Fruit fly (Drosophila melanogaster) whole organism, prepupa: ENCODE results near the gene Sps2.

Source experiments
- CG11762 ChIP-seq: fragments of 200-800 bp; sonication (Bioruptor generic); optimal IDR thresholded peaks from 3 replicates; lab custom pipeline; 2016; ENCODE audit warnings: missing biosample characterization, missing genetic modification characterization; ENCODE audit not compliant: insufficient read depth
- CG8119 ChIP-seq: fragments of 200-800 bp; sonication (Bioruptor generic); IDR thresholded peaks from 3 replicates; pipeline ENCODE4 v1.3.6; 2022; ENCODE audit warnings: missing biosample characterization, missing genetic modification characterization
- Hr39 ChIP-seq: fragments of 200-800 bp; sonication (Bioruptor generic); optimal IDR thresholded peaks from 2 replicates; lab custom pipeline; 2016; ENCODE audit warnings: missing biosample characterization, missing genetic modification characterization
- Lpt ChIP-seq: fragments of 200-800 bp; sonication (Bioruptor generic); optimal IDR thresholded peaks from 3 replicates; lab custom pipeline; 2016; ENCODE audit warnings: missing biosample characterization, missing genetic modification characterization
- salr ChIP-seq, 2 experiments: fragments of 200-800 bp; sonication (Bioruptor generic); optimal IDR thresholded peaks; 3 replicates each; lab custom pipeline; 2016 to 2018; ENCODE audit warnings: missing biosample characterization in 2 of 2, missing genetic modification characterization in 2 of 2, mild to moderate bottlenecking in 1 of 2

- TF ChIP-seq CG11762 (no peak), Hr39 (GFP tag; lab: Kevin White, UChicago) (no peak), CG8119 (GFP tag; lab: Robert Waterston, UW) (no peak), Lpt (GFP tag; lab: Kevin White, UChicago) (no peak), salr (GFP tag; optimal IDR thresholded peaks at IDR 0.05; lab: Kevin White, UChicago) (no peak)
Observed at dm6 chr2L:10373605-10374269, 31.3 kb downstream of the Sps2 start, which contains the start of gene rho-5.
